Worm (Caenorhabditis elegans): ENCODE measurements around the gene snpc-3.4.

DNA sequence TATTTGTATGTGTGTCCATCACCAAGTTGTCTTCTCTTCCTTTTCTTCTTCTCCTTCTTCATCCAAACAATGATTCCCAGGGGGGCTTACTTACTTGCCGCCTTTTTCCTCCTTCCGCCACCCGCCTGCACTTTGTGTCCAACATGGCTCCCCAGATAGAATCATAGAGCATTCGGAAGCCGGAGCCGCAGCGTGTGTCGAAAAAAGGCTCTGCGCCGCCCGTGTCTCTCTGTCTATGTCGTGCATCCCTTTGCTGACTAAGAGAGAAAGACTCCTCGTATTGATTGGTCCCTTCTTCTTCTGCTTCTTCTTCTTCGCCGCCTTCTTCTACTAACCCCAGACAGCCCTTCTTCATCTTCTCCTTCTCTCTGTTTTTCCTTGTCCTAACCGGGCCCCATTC lies 43.9 kb downstream of the snpc-3.4 start:
- TF ChIP-seq ztf-29 (GFP tag; IDR thresholded peaks at IDR 0.05): no peak
- no peak for TF ChIP-seq cog-1 (tag; optimal IDR thresholded peaks at IDR 0.05)
- no peak for TF ChIP-seq ztf-23 (GFP tag; IDR thresholded peaks at IDR 0.05)
- TF ChIP-seq flt-1 (GFP tag; IDR thresholded peaks at IDR 0.05): no peak
- no peak for TF ChIP-seq med-1 (GFP tag; optimal IDR thresholded peaks at IDR 0.05; ENCODE audit: insufficient read depth)
- no peak for TF ChIP-seq ref-1 (GFP tag; conservative IDR thresholded peaks at IDR 0.05)
- TF ChIP-seq tab-1 (GFP tag; IDR thresholded peaks at IDR 0.05): 0 out of 2 replicates have a peak, but pooled peaks have one; percentile 39
- TF ChIP-seq T22C8.4 (GFP tag; IDR thresholded peaks at IDR 0.05): no peak
- TF ChIP-seq klf-2 (GFP tag; conservative IDR thresholded peaks at IDR 0.05): no peak

Data from whole organism, midembryonic.